Worm (Caenorhabditis elegans) whole organism, L1 larva: ENCODE data around the gene hgrs-1.

Experiments used
- fkh-10 ChIP-seq: sonication (generic microtip); optimal IDR thresholded peaks from 2 replicates; lab custom pipeline; 2017; ENCODE audit warnings: missing biosample characterization, missing genetic modification reagents, missing genetic modification characterization
- hlh-17 ChIP-seq: fragments of 200-800 bp; sonication (Bioruptor generic); optimal IDR thresholded peaks from 2 replicates; lab custom pipeline; 2018; ENCODE audit warnings: missing genetic modification characterization, mild to moderate bottlenecking, missing compliant biosample characterization, moderate library complexity, borderline replicate concordance
- lin-13 ChIP-seq: fragments of 150-350 bp; optimal IDR thresholded peaks from 2 replicates; lab custom pipeline; 2014; ENCODE audit warnings: missing biosample characterization, missing genetic modification reagents, missing genetic modification characterization
- lin-15B ChIP-seq: fragments of 150-350 bp; sonication (generic microtip); optimal IDR thresholded peaks from 3 replicates; lab custom pipeline; 2014; ENCODE audit warnings: missing biosample characterization, missing genetic modification characterization
- lin-39 ChIP-seq: fragments of 150-350 bp; optimal IDR thresholded peaks from 2 replicates; lab custom pipeline; 2014; ENCODE audit warnings: missing biosample characterization, missing genetic modification reagents, missing genetic modification characterization
- nhr-77 ChIP-seq: fragments of 150-350 bp; optimal IDR thresholded peaks from 2 replicates; lab custom pipeline; 2014; ENCODE audit warnings: missing biosample characterization, missing genetic modification characterization
- nhr-90 ChIP-seq: sonication (generic microtip); optimal IDR thresholded peaks from 2 replicates; lab custom pipeline; 2016; ENCODE audit warnings: mild to moderate bottlenecking, missing genetic modification characterization, missing compliant biosample characterization; ENCODE audit not compliant: poor library complexity
- sox-4 ChIP-seq: sonication (generic microtip); optimal IDR thresholded peaks from 2 replicates; lab custom pipeline; 2016; ENCODE audit warnings: missing genetic modification characterization, missing compliant biosample characterization

DNA sequence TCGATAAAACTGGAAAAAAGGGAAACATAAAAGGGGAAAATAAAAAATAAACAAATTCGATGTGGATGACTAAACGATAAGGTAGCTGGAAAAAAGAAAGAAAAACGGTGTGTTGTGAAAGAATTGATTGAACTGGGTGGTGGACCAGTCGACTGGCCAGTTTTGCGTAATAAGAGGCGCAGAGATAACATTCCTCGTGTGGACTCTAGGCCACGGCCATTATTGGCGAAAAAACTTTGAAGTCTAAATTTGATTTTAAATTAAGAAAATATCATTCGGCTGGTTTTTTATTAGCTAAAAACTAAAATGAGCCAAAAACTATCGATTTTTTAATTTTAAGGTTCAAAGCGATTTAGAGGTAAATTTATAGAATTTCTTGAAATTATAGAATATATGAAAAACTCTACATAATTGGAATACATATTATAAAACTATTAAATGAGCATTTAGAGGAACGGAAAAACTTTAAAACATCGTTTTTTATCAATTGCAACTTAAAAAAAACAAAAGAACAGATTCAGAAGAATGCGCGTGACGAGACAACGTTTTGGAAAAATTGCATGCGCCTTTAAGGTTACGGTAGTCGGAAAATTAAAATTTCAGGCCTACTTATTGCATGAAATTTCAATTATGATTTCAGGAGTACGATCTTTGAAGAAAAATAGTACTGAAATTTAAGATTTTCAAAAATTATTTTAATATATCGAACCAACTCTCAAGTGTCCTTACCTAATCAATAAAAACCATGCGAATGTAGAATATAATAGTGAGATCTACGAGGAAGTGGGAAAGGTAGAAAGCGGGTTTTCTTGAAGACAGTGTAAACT is at the start of gene hgrs-1:
- TF ChIP-seq lin-39 (tag; lab: Kevin White, UChicago): no peak
- TF ChIP-seq hlh-17 (GFP tag; lab: Kevin White, UChicago): no peak
- TF ChIP-seq nhr-90 (tag; lab: Kevin White, UChicago): no peak
- no peak for TF ChIP-seq lin-15B (tag; lab: Kevin White, UChicago)
- no peak for TF ChIP-seq fkh-10
- no peak for TF ChIP-seq lin-13
- no peak for TF ChIP-seq sox-4 (tag; lab: Kevin White, UChicago)
- TF ChIP-seq nhr-77: no peak
